Fruit fly (Drosophila melanogaster): ENCODE measurements around the gene CG42866.

Gene CG42866

dm6 chr2L:19961585-19961984 lies at the start of gene CG42866:
Gene CG42866 (minus strand): TSS chr2L:19961685.
- TF ChIP-seq noc (tag; optimal IDR thresholded peaks at IDR 0.05) = no peak

- TF ChIP-seq noc (tag; optimal IDR thresholded peaks at IDR 0.05) = no peak
Observed at dm6 chr2L:20005064-20005463, 43.6 kb upstream of the CG42866 start.

dm6 chr2L:20004341-20004740 lies 42.9 kb upstream of the CG42866 start:
- no peak for TF ChIP-seq noc (tag; optimal IDR thresholded peaks at IDR 0.05)

dm6 chr2L:20002086-20002485 lies 40.6 kb upstream of the CG42866 start:
- no peak for TF ChIP-seq noc (tag; optimal IDR thresholded peaks at IDR 0.05)

dm6 chr2L:19998139-19998538 lies 36.7 kb upstream of the CG42866 start:
- no peak for TF ChIP-seq noc (tag; optimal IDR thresholded peaks at IDR 0.05)

- TF ChIP-seq noc (tag; optimal IDR thresholded peaks at IDR 0.05) = no peak
Observed at dm6 chr2L:19992427-19992998, 31.0 kb upstream of the CG42866 start.

- TF ChIP-seq noc (tag; optimal IDR thresholded peaks at IDR 0.05) = no peak
Observed at dm6 chr2L:19989658-19990362, 28.3 kb upstream of the CG42866 start.

- no peak for TF ChIP-seq noc (tag; optimal IDR thresholded peaks at IDR 0.05)
Observed at dm6 chr2L:19987875-19988665, 26.6 kb upstream of the CG42866 start.

- peak; percentile 0 for TF ChIP-seq noc (tag; optimal IDR thresholded peaks at IDR 0.05)
Observed at dm6 chr2L:19967390-19967789, 5.9 kb upstream of the CG42866 start, which contains the start of gene Hf. Gene Hf (minus strand): TSS chr2L:19967685.

- no peak for TF ChIP-seq noc (tag; optimal IDR thresholded peaks at IDR 0.05)
Observed at dm6 chr2L:19966410-19966809, 4.9 kb upstream of the CG42866 start, which contains the start of gene OS9. Gene OS9 (minus strand): TSS chr2L:19966510.

- no peak for TF ChIP-seq noc (tag; optimal IDR thresholded peaks at IDR 0.05)
Observed at dm6 chr2L:19963836-19964235, 2.4 kb upstream of the CG42866 start, which contains the start of gene CG10680. Gene CG10680 (plus strand): TSS chr2L:19964136.

- no peak for TF ChIP-seq noc (tag; optimal IDR thresholded peaks at IDR 0.05)
Observed at dm6 chr2L:19962252-19962729, 806 bp upstream of the CG42866 start, which contains the start of the genes CG13965 and CG16772. Gene CG13965 (minus strand): TSS chr2L:19962352. Gene CG16772 (plus strand): TSS chr2L:19962679.

dm6 chr2L:19960930-19961329 lies 555 bp downstream of the CG42866 start, which contains the start of gene CG34051:
Gene CG34051 (minus strand): TSS chr2L:19961030.
- TF ChIP-seq noc (tag; optimal IDR thresholded peaks at IDR 0.05) = no peak

- TF ChIP-seq noc (tag; optimal IDR thresholded peaks at IDR 0.05) = no peak
Observed at dm6 chr2L:19958520-19959161, 2.8 kb downstream of the CG42866 start, which contains the start of gene COX4. Gene COX4 (plus strand): TSS chr2L:19958713.

- TF ChIP-seq noc (tag; optimal IDR thresholded peaks at IDR 0.05) = no peak
Observed at dm6 chr2L:19952221-19952620, 9.3 kb downstream of the CG42866 start.
